Fruit fly (Drosophila melanogaster): Measurements from ENCODE around the gene CG10096.

Gene CG10096

DNA sequence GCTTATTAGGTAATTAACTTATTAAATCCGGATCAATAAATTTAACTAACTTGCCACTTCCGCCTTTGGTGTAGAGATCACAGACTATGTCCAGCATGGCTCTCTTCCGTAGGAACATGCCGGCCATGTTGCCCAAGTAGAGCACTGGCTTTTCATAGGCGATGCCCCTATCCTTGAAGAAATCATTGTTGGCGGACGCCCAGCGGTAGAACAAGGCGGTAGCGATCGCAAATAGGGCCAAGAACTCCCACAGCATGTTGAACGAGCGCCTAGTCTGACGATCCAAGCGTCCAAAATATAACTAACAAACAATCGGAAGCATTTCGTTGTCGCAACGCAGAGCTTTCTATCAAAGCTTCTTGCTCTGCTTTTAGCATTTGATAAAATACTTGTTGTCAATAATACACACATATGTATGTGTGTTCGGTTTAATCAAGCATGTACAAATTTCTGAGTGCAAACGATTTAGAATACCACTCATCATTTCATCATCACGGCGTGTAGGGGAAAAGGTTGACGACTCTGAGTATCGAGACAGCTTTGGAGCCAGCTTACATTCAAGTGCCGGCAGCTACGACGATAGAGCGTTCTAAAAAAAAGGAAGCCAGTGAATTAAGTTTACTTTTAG lies 3.0 kb upstream of the CG10096 start, which contains the start of gene Cyp9f3:
Gene Cyp9f3 (minus strand): TSS at position 310 of the 628 bp plus-strand sequence.
- no peak for TF ChIP-seq psq (optimal IDR thresholded peaks at IDR 0.05)
- no peak for TF ChIP-seq insv (optimal IDR thresholded peaks at IDR 0.05)
- no peak for TF ChIP-seq Myc (optimal IDR thresholded peaks at IDR 0.05)
- TF ChIP-seq Sin3A (optimal IDR thresholded peaks at IDR 0.05): no peak

DNA sequence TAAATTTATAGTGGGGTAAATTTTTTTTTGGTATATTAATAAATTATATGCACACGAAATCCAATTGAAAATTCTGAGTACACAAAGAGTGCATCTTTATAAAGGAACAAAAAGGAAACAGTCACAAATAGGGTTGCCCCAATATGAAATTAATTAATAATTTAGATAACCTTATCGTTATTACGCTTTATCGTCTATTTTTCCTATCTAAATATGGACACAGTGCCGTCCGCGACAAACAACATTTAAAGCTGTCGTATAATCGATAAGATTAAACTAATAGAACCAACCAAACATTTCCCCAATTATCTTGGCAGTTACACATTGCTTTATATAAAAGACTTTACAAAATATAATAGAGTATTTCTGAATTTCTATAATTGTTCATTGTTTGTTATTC lies 2.3 kb upstream of the CG10096 start:
- TF ChIP-seq ttk (optimal IDR thresholded peaks at IDR 0.05): no peak
- TF ChIP-seq h (optimal IDR thresholded peaks at IDR 0.05): no peak
- no peak for TF ChIP-seq Myc (optimal IDR thresholded peaks at IDR 0.05)
- TF ChIP-seq insv (optimal IDR thresholded peaks at IDR 0.05): no peak
- TF ChIP-seq psq (optimal IDR thresholded peaks at IDR 0.05): no peak
- no peak for TF ChIP-seq Sin3A (optimal IDR thresholded peaks at IDR 0.05)

DNA sequence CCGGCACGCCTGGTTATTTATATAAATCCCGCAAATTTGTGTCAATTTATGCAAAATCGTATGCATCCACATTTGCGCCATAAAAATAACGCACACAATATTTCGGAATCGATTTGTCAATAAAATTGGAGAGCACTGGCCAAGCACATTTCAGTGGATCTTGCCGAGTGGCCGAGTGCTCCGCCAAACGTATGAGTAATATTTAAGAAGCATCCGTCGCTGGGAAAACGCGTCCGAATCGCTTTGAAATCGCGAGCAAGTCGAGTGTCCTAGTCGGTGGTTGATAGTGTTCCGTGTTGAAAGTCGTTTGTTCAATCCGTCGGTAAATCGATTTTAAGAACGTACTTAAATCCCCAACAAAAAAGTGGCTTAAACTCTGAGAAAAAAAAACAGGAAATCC lies 8.8 kb downstream of the CG10096 start, which contains the start of gene CG33098:
Gene CG33098 (plus strand): TSS at position 224 of the 400 bp plus-strand sequence.
- TF ChIP-seq Myc (optimal IDR thresholded peaks at IDR 0.05) (no peak), ttk (optimal IDR thresholded peaks at IDR 0.05) (no peak), psq (optimal IDR thresholded peaks at IDR 0.05) (no peak), insv (optimal IDR thresholded peaks at IDR 0.05) (no peak), Sin3A (optimal IDR thresholded peaks at IDR 0.05) (no peak), h (optimal IDR thresholded peaks at IDR 0.05) (no peak)

DNA sequence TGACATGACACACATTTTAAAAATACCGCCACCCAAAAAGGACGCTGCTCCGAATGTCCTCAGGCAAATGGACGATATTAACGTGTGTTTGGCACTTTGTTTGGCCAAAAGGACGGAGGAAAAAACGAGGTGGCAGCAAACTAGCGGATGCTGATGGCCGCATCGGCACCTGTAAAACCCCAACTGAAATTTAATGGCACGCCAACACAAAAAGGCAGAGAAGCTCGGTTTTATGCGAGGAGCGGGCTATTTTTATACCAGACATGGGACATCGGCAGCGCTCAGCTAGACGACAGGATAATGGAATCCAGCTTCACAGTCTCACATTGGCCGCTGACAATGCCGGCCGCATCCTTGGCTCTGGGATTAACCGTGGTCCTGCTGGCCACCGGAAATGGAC lies 9.8 kb downstream of the CG10096 start, which contains the start of gene Sol1:
Gene Sol1 (plus strand): TSS at position 301 of the 400 bp plus-strand sequence.
- TF ChIP-seq ttk (optimal IDR thresholded peaks at IDR 0.05) (no peak), Myc (optimal IDR thresholded peaks at IDR 0.05) (no peak), insv (optimal IDR thresholded peaks at IDR 0.05) (no peak), psq (optimal IDR thresholded peaks at IDR 0.05) (no peak), h (optimal IDR thresholded peaks at IDR 0.05) (no peak), Sin3A (optimal IDR thresholded peaks at IDR 0.05) (no peak)

DNA sequence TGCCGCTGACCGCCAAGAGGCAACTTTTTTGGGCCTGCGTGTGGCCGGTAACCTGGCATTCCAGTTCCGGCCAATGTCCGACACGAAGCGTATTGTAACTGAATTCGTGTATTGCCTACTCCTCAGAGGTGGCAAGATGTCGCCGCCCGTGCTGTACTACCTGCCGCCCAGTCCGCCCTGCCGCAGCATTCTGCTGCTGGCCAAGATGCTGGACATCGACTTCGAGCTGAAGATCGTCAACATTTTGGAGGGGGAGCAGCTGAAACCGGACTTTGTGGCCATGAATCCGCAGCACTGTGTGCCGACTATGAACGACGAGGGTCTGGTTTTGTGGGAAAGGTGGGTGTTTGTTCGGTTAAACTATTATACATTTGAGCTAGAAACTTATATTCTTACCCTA lies 11.5 kb downstream of the CG10096 start:
- TF ChIP-seq Sin3A (optimal IDR thresholded peaks at IDR 0.05) (no peak), h (optimal IDR thresholded peaks at IDR 0.05) (no peak), psq (optimal IDR thresholded peaks at IDR 0.05) (no peak), Myc (optimal IDR thresholded peaks at IDR 0.05) (no peak), insv (optimal IDR thresholded peaks at IDR 0.05) (no peak), ttk (optimal IDR thresholded peaks at IDR 0.05) (no peak)

DNA sequence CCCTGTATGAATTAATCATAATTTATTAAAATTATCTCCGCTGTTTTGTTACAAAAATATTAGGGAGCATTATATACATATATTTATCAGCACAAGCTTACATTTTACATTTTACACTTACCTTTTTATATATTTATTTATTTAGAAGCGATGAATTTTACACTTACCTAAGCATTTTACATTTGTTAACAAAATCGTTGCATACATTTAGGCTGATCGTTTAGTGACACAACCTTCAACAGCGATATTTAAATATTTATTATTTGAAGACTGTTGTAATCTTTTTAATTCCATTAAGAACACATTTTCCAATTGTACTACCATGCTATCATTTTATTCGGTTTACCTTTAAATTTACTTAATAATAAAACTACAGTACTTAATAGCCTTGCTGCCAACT lies 12.0 kb downstream of the CG10096 start:
- no peak for TF ChIP-seq Sin3A (optimal IDR thresholded peaks at IDR 0.05)
- no peak for TF ChIP-seq ttk (optimal IDR thresholded peaks at IDR 0.05)
- no peak for TF ChIP-seq psq (optimal IDR thresholded peaks at IDR 0.05)

DNA sequence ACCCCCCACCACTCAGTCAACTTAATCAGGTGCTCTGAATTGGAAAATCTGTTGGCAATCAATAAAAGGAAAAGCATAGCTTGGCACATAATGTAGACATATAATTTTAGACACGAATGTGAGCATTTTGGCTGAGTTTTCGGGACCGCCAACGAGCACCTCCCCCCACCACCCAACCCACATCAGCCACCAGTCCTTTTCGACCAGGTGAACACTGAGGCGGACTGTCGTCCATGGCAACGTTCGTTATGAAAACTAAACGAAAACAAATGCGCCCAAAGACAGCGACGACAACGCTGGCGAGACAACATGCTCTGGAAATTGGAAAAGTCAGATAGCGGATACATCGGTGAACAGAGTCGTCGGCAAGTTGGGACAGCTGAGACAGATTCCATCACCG lies 12.7 kb downstream of the CG10096 start, which contains the start of gene GstD11:
Gene GstD11 (plus strand): TSS at position 301 of the 400 bp plus-strand sequence.
- TF ChIP-seq insv (optimal IDR thresholded peaks at IDR 0.05) (no peak), psq (optimal IDR thresholded peaks at IDR 0.05) (no peak), ttk (optimal IDR thresholded peaks at IDR 0.05) (no peak), h (optimal IDR thresholded peaks at IDR 0.05) (no peak), Sin3A (optimal IDR thresholded peaks at IDR 0.05) (no peak), Myc (optimal IDR thresholded peaks at IDR 0.05) (no peak)

DNA sequence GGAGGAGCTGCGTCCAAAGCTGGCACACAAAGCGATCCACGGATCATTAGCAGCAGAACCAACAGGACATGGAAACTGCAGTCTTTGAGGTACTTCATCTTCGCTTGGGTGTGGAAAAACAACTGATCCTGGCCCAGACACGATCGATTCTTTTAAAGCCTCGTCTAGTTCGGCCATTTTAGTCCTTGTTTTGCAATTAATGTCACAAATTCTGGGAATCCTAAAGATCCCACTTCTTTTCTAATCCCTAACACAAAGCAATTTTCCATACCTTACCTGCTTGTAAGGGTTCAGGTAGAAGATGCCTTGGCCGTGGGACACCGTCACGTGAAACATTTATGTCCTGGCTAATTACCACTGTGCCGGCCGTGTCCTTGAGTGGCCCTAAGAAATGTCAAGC lies 13.2 kb downstream of the CG10096 start, which contains the start of gene CG10035:
Gene CG10035 (minus strand): TSS at position 129 of the 400 bp plus-strand sequence.
- no peak for TF ChIP-seq Myc (optimal IDR thresholded peaks at IDR 0.05)

DNA sequence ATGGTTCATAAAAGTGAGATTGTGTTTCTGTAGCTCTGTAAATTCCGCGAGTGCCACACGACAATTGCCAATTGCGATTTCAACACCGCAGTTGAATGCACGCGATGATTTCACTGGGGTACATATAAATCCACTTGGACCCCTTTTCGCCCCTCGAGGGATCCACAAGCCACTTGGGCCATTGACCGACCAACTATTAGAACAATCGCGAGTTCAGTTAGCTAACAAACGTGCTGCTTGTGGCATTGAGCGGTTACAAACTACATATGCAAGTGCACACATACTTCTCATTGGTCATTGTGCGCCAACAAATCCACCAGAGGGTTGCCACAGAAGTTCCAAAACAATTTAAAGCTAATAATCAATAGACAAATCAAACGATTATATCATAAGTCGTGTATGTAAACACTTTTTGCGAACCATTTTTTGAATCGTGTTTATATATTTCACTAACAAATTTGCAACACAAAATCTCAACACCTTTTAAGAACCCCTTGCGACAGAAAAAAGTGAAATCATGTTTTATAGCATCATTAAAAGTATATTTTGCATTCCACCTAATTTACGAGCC lies 14.6 kb downstream of the CG10096 start:
- TF ChIP-seq Myc (optimal IDR thresholded peaks at IDR 0.05) (no peak), ttk (optimal IDR thresholded peaks at IDR 0.05) (no peak), insv (optimal IDR thresholded peaks at IDR 0.05) (no peak), h (optimal IDR thresholded peaks at IDR 0.05) (no peak), psq (optimal IDR thresholded peaks at IDR 0.05) (no peak), Sin3A (optimal IDR thresholded peaks at IDR 0.05) (no peak)

DNA sequence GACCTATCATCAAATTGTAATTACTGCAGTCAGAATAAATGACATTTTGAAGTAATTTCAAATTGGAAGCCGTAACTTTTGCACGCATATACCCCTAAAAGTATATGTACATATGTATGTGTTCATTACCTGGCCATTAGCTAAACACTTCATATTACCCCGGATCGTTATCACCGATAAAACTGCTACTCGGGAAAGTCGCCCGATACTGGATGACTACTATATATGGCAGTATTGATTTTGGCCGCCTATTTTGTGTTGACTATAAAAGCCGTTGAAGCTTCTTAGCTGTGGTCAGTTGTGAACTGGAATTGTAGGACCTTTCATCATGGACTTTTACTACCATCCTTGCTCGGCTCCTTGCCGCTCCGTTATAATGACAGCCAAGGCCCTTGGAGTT lies 16.1 kb downstream of the CG10096 start, which contains the start of gene GstD8:
Gene GstD8 (plus strand): TSS at position 301 of the 400 bp plus-strand sequence.
- TF ChIP-seq psq (optimal IDR thresholded peaks at IDR 0.05) (no peak), insv (optimal IDR thresholded peaks at IDR 0.05) (no peak), Myc (optimal IDR thresholded peaks at IDR 0.05) (no peak), h (optimal IDR thresholded peaks at IDR 0.05) (no peak), Sin3A (optimal IDR thresholded peaks at IDR 0.05) (no peak), ttk (optimal IDR thresholded peaks at IDR 0.05) (no peak)

DNA sequence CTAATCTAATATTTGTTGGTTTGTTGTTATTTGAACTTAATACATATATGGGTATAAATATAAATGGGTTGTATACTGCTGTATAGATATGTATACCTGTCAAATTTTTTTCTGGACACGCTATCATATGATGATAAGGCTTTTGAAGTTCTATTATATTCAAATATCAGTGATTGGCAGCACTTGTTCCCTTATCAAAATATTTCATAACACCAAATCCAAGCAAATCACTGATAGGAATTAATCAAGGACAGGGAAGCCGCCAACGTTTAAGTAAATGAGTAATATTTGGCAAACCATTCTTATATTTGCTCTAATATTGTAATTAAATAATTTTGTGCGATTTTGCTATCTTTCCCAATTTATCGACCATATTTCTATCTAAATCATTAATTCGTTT lies 16.5 kb downstream of the CG10096 start:
- TF ChIP-seq psq (optimal IDR thresholded peaks at IDR 0.05) (no peak), h (optimal IDR thresholded peaks at IDR 0.05) (no peak), Sin3A (optimal IDR thresholded peaks at IDR 0.05) (no peak), Myc (optimal IDR thresholded peaks at IDR 0.05) (no peak), insv (optimal IDR thresholded peaks at IDR 0.05) (no peak), ttk (optimal IDR thresholded peaks at IDR 0.05) (no peak)

DNA sequence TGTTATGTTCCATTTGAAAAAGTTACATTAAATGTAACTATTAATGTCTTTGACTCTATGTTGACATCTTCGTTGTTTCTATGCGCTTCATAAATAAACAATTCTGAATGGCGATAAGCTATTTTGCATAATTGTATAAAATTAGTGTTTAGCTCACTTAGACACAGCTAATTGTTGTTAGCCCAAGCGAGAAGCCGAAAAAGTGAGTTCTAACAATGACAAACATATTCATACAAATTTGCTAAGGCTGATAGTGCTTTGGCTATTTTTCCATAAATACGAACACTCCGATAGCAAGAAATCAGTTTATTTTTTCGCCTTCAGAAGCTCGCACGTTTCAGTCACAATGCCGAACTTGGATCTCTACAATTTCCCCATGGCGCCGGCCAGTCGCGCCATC lies 17.6 kb downstream of the CG10096 start, which contains the start of gene GstD7:
Gene GstD7 (plus strand): TSS at position 301 of the 400 bp plus-strand sequence.
- no peak for TF ChIP-seq insv (optimal IDR thresholded peaks at IDR 0.05)

DNA sequence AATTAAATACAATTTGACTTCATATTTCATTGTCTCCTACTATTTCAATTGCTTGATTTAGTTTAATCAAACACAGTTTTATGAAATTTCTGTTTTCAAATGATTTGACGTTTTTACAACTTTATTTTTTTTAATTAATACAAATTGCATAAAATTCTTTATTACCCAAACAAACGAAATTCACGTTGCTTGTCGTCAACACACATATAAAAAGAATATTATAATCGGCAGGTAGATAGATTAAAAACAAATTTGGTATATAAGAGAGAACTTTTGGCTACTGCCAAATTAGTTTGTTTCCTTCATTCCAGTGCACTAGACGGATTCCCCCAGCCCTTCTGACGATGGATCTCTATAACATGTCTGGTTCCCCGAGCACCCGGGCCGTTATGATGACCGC lies 19.0 kb downstream of the CG10096 start, which contains the start of gene GstD6:
Gene GstD6 (plus strand): TSS at position 301 of the 400 bp plus-strand sequence.
- no peak for TF ChIP-seq psq (optimal IDR thresholded peaks at IDR 0.05)
- no peak for TF ChIP-seq ttk (optimal IDR thresholded peaks at IDR 0.05)
- no peak for TF ChIP-seq h (optimal IDR thresholded peaks at IDR 0.05)
- no peak for TF ChIP-seq Myc (optimal IDR thresholded peaks at IDR 0.05)
- TF ChIP-seq insv (optimal IDR thresholded peaks at IDR 0.05): no peak
- TF ChIP-seq Sin3A (optimal IDR thresholded peaks at IDR 0.05): no peak

All from Kc167 (cell line).